Fruit fly (Drosophila melanogaster): ENCODE results near the gene laza.

Gene laza

dm6 chr3L:22460918-22461634 is at the start of gene laza:
TSS of gene laza (minus strand) at chr3L:22461131.
- TF ChIP-seq noc (tag; optimal IDR thresholded peaks at IDR 0.05) = no peak

dm6 chr3L:22505118-22505517 is 44.2 kb upstream of the laza start, which contains the start of gene CG43329:
TSS of gene CG43329 (minus strand) at chr3L:22505218.
- TF ChIP-seq noc (tag; optimal IDR thresholded peaks at IDR 0.05) = no peak

dm6 chr3L:22504323-22504722 is 43.4 kb upstream of the laza start, which contains the start of gene CG43330:
TSS of gene CG43330 (minus strand) at chr3L:22504423.
- TF ChIP-seq noc (tag; optimal IDR thresholded peaks at IDR 0.05) = no peak

- TF ChIP-seq noc (tag; optimal IDR thresholded peaks at IDR 0.05) = no peak
Observed at dm6 chr3L:22503730-22504129, 42.8 kb upstream of the laza start, which contains the start of gene CG43331. TSS of gene CG43331 (minus strand) at chr3L:22503830.

- TF ChIP-seq noc (tag; optimal IDR thresholded peaks at IDR 0.05) = no peak
Observed at dm6 chr3L:22501300-22501699, 40.4 kb upstream of the laza start, which contains the start of gene CG43312. TSS of gene CG43312 (plus strand) at chr3L:22501600.

- no peak for TF ChIP-seq noc (tag; optimal IDR thresholded peaks at IDR 0.05)
Observed at dm6 chr3L:22497594-22497993, 36.7 kb upstream of the laza start.

dm6 chr3L:22483452-22483851 is 22.5 kb upstream of the laza start:
- TF ChIP-seq noc (tag; optimal IDR thresholded peaks at IDR 0.05) = no peak

- no peak for TF ChIP-seq noc (tag; optimal IDR thresholded peaks at IDR 0.05)
Observed at dm6 chr3L:22474081-22474845, 13.3 kb upstream of the laza start, which contains the start of gene CG11425. TSS of gene CG11425 (plus strand) at chr3L:22474795.

- peak; percentile 85 for TF ChIP-seq noc (tag; optimal IDR thresholded peaks at IDR 0.05)
Observed at dm6 chr3L:22471586-22472291, 10.8 kb upstream of the laza start.

dm6 chr3L:22470299-22470791 is 9.4 kb upstream of the laza start, which contains the start of gene CG11426:
TSS of gene CG11426 (plus strand) at chr3L:22470556.
- TF ChIP-seq noc (tag; optimal IDR thresholded peaks at IDR 0.05) = no peak

dm6 chr3L:22468562-22468961 is 7.6 kb upstream of the laza start, which contains the start of gene CG11437:
TSS of gene CG11437 (plus strand) at chr3L:22468862.
- no peak for TF ChIP-seq noc (tag; optimal IDR thresholded peaks at IDR 0.05)

dm6 chr3L:22466403-22466942 is 5.5 kb upstream of the laza start:
- TF ChIP-seq noc (tag; optimal IDR thresholded peaks at IDR 0.05) = no peak

- no peak for TF ChIP-seq noc (tag; optimal IDR thresholded peaks at IDR 0.05)
Observed at dm6 chr3L:22465486-22466402, 4.8 kb upstream of the laza start, which contains the start of gene CG11438. TSS of gene CG11438 (plus strand) at chr3L:22465619.

- TF ChIP-seq noc (tag; optimal IDR thresholded peaks at IDR 0.05) = no peak
Observed at dm6 chr3L:22463412-22463811, 2.5 kb upstream of the laza start.

All from whole organism, larva.